Worm (Caenorhabditis elegans) whole organism, L4 larva: ENCODE data around the gene ceh-54.

Source experiments
- aly-2 ChIP-seq: sonication (generic microtip); optimal IDR thresholded peaks from 2 replicates; lab custom pipeline; 2018; ENCODE audit warnings: missing biosample characterization, missing genetic modification characterization
- ces-1 ChIP-seq: fragments of 150-350 bp; sonication (generic microtip); optimal IDR thresholded peaks from 4 replicates; lab custom pipeline; 2014; ENCODE audit warnings: missing biosample characterization, missing genetic modification reagents, missing genetic modification characterization
- ztf-7 ChIP-seq: fragments of 150-350 bp; optimal IDR thresholded peaks from 2 replicates; lab custom pipeline; 2014; ENCODE audit warnings: missing biosample characterization, missing genetic modification characterization

ce11 chrX:6202809-6203208 lies 8.8 kb upstream of the ceh-54 start:
- TF ChIP-seq aly-2 (tag; lab: Kevin White, UChicago) (no peak), ztf-7 (tag; lab: Kevin White, UChicago) (no peak), ces-1 (no peak)
